Worm (Caenorhabditis elegans) whole organism, L4/young adult: ENCODE results near the gene F13E6.1.

ENCODE experiments used
- W03F9.2 ChIP-seq: fragments of 150-350 bp; optimal IDR thresholded peaks from 2 replicates; lab custom pipeline; 2014; ENCODE audit warnings: missing biosample characterization, missing genetic modification characterization
- dao-5 ChIP-seq: sonication (generic microtip); optimal IDR thresholded peaks from 2 replicates; lab custom pipeline; 2016; ENCODE audit warnings: missing genotype, missing genetic modification characterization, moderate library complexity, missing compliant biosample characterization

DNA sequence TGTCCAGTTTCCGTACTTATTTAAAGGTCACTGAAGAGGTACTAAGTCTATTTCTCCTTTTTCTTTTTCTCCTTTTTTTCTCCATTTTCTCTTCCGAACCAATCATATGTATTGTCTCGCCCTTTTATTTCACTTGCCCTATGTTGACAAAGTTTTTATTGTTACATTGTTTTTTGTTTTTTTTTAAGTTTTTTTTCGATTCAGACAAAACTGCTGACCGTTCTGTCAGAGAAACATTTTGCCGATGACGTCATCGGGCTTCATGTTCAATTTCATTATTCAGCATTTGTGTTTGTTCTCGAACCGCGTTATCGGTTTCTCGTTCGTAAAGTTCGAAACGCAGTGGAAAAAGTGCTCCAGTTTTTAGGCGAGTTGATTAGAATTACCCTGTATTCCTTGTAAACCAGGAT lies 37.5 kb downstream of the F13E6.1 start:
- TF ChIP-seq W03F9.2 (tag; lab: Kevin White, UChicago) = no peak
- no peak for TF ChIP-seq dao-5 (tag; lab: Kevin White, UChicago)
